ENCODE assay signal across 2 worm cellular contexts in the genomic region with DNA sequence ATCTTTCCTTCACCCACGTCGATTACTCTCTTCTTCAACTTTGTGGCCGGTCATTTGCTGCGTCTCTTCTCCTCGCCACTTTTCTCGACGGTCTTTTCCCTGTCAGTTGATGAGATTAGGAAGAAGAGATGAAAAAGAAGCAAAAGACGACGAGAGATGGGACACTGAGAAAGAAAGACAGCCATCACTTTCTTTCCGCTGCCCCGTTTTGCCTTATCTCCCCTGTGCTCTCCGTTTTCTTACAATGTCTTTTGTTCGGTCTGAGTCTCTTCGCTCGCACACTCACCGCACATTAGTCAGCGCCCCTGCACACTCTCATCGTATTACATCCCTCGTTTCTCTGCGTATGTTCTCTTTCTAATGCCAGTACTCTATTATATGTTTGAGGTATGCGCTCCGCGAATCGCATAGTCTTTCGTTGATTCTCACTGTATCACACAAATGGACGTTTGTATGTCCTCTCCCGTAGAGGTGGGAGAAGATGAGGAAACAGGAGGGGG.
A peak's percentile ranks its signal among the peaks of the same experiment; 100 is the strongest.
TF ChIP-seq lines count a peak whose summit lies in the region.

No protein-coding gene starts in this region.

TF ChIP-seq in whole organism, L1 larva, 84 proteins besides CTCF, POLR2A, EP300 and RAD21 (continued from another document):
- TF ChIP-seq unc-62 (GFP tag; optimal IDR thresholded peaks at IDR 0.05; lab: Kevin White, UChicago) (peak; percentile 6), sox-4 (tag; optimal IDR thresholded peaks at IDR 0.05; lab: Kevin White, UChicago) (peak; percentile 84), unc-98 (GFP tag; IDR thresholded peaks at IDR 0.05; lab: Robert Waterston, UW) (0 out of 2 replicates have a peak, but pooled peaks have one; percentile 16), nhr-12 (tag; optimal IDR thresholded peaks at IDR 0.05; lab: Kevin White, UChicago) (no peak), unc-130 (tag; optimal IDR thresholded peaks at IDR 0.05; lab: Kevin White, UChicago) (peak; percentile 87), efl-1 (optimal IDR thresholded peaks at IDR 0.05; lab: Kevin White, UChicago) (peak; percentile 74 to 90), efl-1 (GFP tag; optimal IDR thresholded peaks at IDR 0.05 in 1 of 2; lab: Kevin White, UChicago) (peak; percentile 28 to 95), pqm-1 (tag; optimal IDR thresholded peaks at IDR 0.05; lab: Kevin White, UChicago) (peak; percentile 53), ces-1 (GFP tag; optimal IDR thresholded peaks at IDR 0.05; lab: Kevin White, UChicago) (peak; percentile 82), ceh-63 (GFP tag; optimal IDR thresholded peaks at IDR 0.05; lab: Kevin White, UChicago) (no peak), sup-37 (GFP tag; optimal IDR thresholded peaks at IDR 0.05; lab: Kevin White, UChicago) (peak; percentile 76), zag-1 (tag; optimal IDR thresholded peaks at IDR 0.05; lab: Kevin White, UChicago) (peak; percentile 95), tbx-2 (tag; optimal IDR thresholded peaks at IDR 0.05; lab: Kevin White, UChicago) (peak; percentile 99), C04F5.9 (tag; optimal IDR thresholded peaks at IDR 0.05; lab: Kevin White, UChicago) (peak; percentile 65), swsn-7 (tag; optimal IDR thresholded peaks at IDR 0.05; lab: Kevin White, UChicago) (peak; percentile 98), ztf-4 (tag; optimal IDR thresholded peaks at IDR 0.05; lab: Kevin White, UChicago) (peak; percentile 96), egl-13 (tag; optimal IDR thresholded peaks at IDR 0.05; lab: Kevin White, UChicago) (peak; percentile 94), grh-1 (GFP tag; IDR thresholded peaks at IDR 0.05; lab: Robert Waterston, UW) (peak; percentile 86), C34B4.2 (tag; optimal IDR thresholded peaks at IDR 0.05; lab: Kevin White, UChicago) (no peak), ceh-82 (tag; optimal IDR thresholded peaks at IDR 0.05; lab: Kevin White, UChicago) (peak; percentile 29 to 86 (median 79)), nhr-85 (tag; lab: Kevin White, UChicago) (peak; percentile 100), lin-15B (tag; optimal IDR thresholded peaks at IDR 0.05; lab: Kevin White, UChicago) (no peak), nhr-20 (tag; optimal IDR thresholded peaks at IDR 0.05; lab: Kevin White, UChicago) (peak; percentile 100), lin-35 (GFP tag; optimal IDR thresholded peaks at IDR 0.05; lab: Kevin White, UChicago) (peak; percentile 68 to 85), nhr-76 (tag; optimal IDR thresholded peaks at IDR 0.05; lab: Kevin White, UChicago) (no peak), F16B12.6 (tag; optimal IDR thresholded peaks at IDR 0.05; lab: Kevin White, UChicago) (no peak), skn-1 (tag; optimal IDR thresholded peaks at IDR 0.05; lab: Kevin White, UChicago) (peak; percentile 73), snu-23 (GFP tag; optimal IDR thresholded peaks at IDR 0.05; lab: Kevin White, UChicago) (peak; percentile 99), nhr-84 (tag; optimal IDR thresholded peaks at IDR 0.05; lab: Kevin White, UChicago) (no peak)
TF ChIP-seq in whole organism, L1 larva: peak in this region for 65.

TF ChIP-seq in whole organism, young adult, 124 proteins besides CTCF, POLR2A, EP300 and RAD21 (continued from another document):
- peak in 1 of 3 experiments; percentile 78 for TF ChIP-seq lin-35 (GFP tag; optimal IDR thresholded peaks at IDR 0.05; lab: Kevin White, UChicago)
- TF ChIP-seq mes-4 (tag; optimal IDR thresholded peaks at IDR 0.05; lab: Kevin White, UChicago): no peak
- TF ChIP-seq let-526 (GFP tag; IDR thresholded peaks at IDR 0.05; lab: Robert Waterston, UW): 0 out of 2 replicates have a peak, but pooled peaks have one; percentile 36
- TF ChIP-seq mxl-1 (tag; optimal IDR thresholded peaks at IDR 0.05; lab: Kevin White, UChicago): no peak
- no peak for TF ChIP-seq fkh-3 (tag; optimal IDR thresholded peaks at IDR 0.05; lab: Kevin White, UChicago)
- no peak for TF ChIP-seq bed-2 (GFP tag; IDR thresholded peaks at IDR 0.05; lab: Robert Waterston, UW)
- peak; percentile 91 for TF ChIP-seq K12H6.12 (tag; optimal IDR thresholded peaks at IDR 0.05; lab: Kevin White, UChicago)
- no peak for TF ChIP-seq F23B12.7 (tag; optimal IDR thresholded peaks at IDR 0.05; lab: Kevin White, UChicago; ENCODE audit: insufficient read depth)
- TF ChIP-seq chd-7 (tag; optimal IDR thresholded peaks at IDR 0.05; lab: Kevin White, UChicago): peak; percentile 94
- no peak for TF ChIP-seq F10E7.11 (tag; optimal IDR thresholded peaks at IDR 0.05; lab: Kevin White, UChicago)
- no peak for TF ChIP-seq F49E8.2 (tag; optimal IDR thresholded peaks at IDR 0.05; lab: Kevin White, UChicago; ENCODE audit: insufficient read depth)
- peak; percentile 51 to 83 for TF ChIP-seq let-607 (tag; optimal IDR thresholded peaks at IDR 0.05; lab: Kevin White, UChicago)
- TF ChIP-seq T26A5.8 (tag; optimal IDR thresholded peaks at IDR 0.05; lab: Kevin White, UChicago): no peak
- TF ChIP-seq dox-1 (GFP tag; IDR thresholded peaks at IDR 0.05; lab: Robert Waterston, UW): peak; percentile 89; the same call in 1 of the 2 replicates
- TF ChIP-seq ZK185.1 (tag; optimal IDR thresholded peaks at IDR 0.05; lab: Kevin White, UChicago; ENCODE audit: poor library complexity, severe bottlenecking): peak; percentile 82
- peak in 1 of 2 experiments; percentile 6 for TF ChIP-seq rec-8 (tag; optimal IDR thresholded peaks at IDR 0.05; lab: Kevin White, UChicago)
- no peak for TF ChIP-seq nhr-179 (tag; optimal IDR thresholded peaks at IDR 0.05; lab: Kevin White, UChicago)
- peak; percentile 61 for TF ChIP-seq lin-26 (GFP tag; IDR thresholded peaks at IDR 0.05; lab: Robert Waterston, UW)
- peak; percentile 6 for TF ChIP-seq ztf-3 (GFP tag; optimal IDR thresholded peaks at IDR 0.05; lab: Kevin White, UChicago)
- no peak for TF ChIP-seq egl-18 (GFP tag; IDR thresholded peaks at IDR 0.05; lab: Robert Waterston, UW)
- TF ChIP-seq B0035.1 (tag; optimal IDR thresholded peaks at IDR 0.05; lab: Kevin White, UChicago): no peak
- TF ChIP-seq nhr-120 (GFP tag; IDR thresholded peaks at IDR 0.05; lab: Robert Waterston, UW): no peak
- peak; percentile 9 for TF ChIP-seq B0261.1 (tag; optimal IDR thresholded peaks at IDR 0.05; lab: Kevin White, UChicago)
- TF ChIP-seq mel-28 (tag; optimal IDR thresholded peaks at IDR 0.05; lab: Kevin White, UChicago; ENCODE audit: borderline replicate concordance): no peak
- TF ChIP-seq Y53F4B.3 (GFP tag; IDR thresholded peaks at IDR 0.05; lab: Robert Waterston, UW): no peak
- no peak for TF ChIP-seq ccch-3 (GFP tag; optimal IDR thresholded peaks at IDR 0.05; lab: Kevin White, UChicago)
